Worm (Caenorhabditis elegans): ENCODE data around the gene ZC204.17.
"Not testable (repeated sequence)": the region's sequence is repeated elsewhere in the genome, so short reads cannot be mapped to it uniquely, and the experiment has no call there.

ZC204.17 gene

DNA sequence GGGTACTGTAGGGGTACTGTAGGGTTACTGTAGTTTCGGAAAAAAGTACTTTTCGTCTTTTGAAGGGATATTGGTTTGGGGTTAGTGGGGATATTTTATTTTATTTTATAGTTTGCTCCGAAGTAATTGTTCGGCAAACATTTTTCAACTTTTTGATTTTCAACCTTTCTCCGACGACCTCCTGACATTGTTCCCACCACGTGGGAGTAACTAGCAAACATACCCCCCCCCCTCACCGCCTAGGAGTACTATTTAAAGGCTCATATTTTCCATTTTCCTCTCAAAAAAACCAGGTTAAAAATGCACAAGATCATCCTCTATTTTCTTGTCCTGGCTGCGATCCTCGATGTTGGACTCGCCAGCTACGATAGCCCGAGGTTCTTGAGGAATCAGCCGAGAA, 19.9 kb upstream of the ZC204.17 start, which contains the start of gene srlf-29:
Gene srlf-29, plus strand, starts transcription at position 301 of the 400 bp plus-strand sequence.
- no peak for TF ChIP-seq dao-5 (tag; optimal IDR thresholded peaks at IDR 0.05)
- TF ChIP-seq W03F9.2 (tag; optimal IDR thresholded peaks at IDR 0.05), result no peak
- no peak for TF ChIP-seq him-1 (tag; optimal IDR thresholded peaks at IDR 0.05)

DNA sequence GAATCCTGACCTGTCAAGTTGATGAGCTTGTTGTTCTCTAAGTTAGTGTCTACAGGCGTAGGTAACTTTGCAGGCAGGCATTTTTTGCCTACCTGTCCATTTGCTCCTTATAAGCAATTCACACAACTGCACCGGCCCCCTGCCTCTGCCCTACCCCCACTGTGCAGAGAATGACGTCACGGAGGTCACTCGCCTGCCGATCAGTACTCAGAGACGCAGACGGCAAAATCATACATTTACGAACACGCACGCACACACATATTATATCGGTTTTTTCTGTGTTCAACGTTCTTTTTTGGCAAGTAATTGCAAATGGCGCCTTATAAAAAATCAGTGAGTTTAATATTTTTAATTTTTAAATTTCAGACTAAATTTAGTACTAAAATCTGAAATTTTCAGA, 17.4 kb upstream of the ZC204.17 start, which contains the start of gene duxl-1:
Gene duxl-1, plus strand, starts transcription at position 184 of the 400 bp plus-strand sequence.
- TF ChIP-seq him-1 (tag; optimal IDR thresholded peaks at IDR 0.05) (no peak), dao-5 (tag; optimal IDR thresholded peaks at IDR 0.05) (no peak), W03F9.2 (tag; optimal IDR thresholded peaks at IDR 0.05) (no peak)

DNA sequence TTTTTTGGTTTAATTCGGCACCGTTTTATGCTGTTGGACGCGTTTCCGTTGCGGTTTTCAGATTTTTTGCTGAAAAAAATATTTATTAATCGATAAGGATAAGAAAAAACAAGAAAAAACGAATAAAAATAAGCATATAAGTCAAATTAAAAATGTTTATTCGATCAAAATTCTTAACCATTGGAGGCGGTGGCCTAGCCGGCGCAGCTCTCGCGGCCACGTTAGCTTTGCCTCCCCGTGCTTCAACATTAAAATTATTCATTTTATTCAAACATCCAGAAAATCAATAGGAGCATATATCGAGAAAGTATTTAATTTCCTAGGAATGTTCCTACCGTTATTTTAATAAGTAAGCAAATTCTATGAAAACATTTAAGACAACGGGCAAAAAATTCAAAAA, 16.8 kb upstream of the ZC204.17 start, which contains the start of gene ZC204.14:
Gene ZC204.14, minus strand, starts transcription at position 69 of the 400 bp plus-strand sequence.
- no peak for TF ChIP-seq W03F9.2 (tag; optimal IDR thresholded peaks at IDR 0.05)
- TF ChIP-seq dao-5 (tag; optimal IDR thresholded peaks at IDR 0.05), result no peak
- no peak for TF ChIP-seq him-1 (tag; optimal IDR thresholded peaks at IDR 0.05)

DNA sequence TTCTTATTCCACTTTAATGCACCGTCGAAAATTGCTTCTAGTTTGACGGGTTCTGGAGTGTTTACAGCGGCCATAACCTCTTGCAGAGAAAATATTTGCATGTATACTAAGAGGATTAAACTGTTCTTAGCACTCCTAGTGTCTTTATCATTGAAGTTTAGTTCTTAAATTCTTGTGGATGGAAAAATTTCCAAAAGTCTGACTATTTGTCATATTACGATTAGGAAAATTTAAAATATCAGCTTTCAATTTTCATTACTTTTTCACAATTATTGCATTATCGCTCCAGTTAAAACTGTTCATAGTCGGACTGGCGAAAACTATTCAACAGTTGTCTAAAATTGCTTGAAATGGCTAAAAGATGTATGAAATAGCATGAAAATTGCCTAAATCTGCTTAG, 14.8 kb upstream of the ZC204.17 start, which contains the start of gene ZC204.13:
Gene ZC204.13, minus strand, starts transcription at position 101 of the 400 bp plus-strand sequence.
- TF ChIP-seq dao-5, him-1, W03F9.2 (tag; optimal IDR thresholded peaks at IDR 0.05): not testable (repeated sequence)

DNA sequence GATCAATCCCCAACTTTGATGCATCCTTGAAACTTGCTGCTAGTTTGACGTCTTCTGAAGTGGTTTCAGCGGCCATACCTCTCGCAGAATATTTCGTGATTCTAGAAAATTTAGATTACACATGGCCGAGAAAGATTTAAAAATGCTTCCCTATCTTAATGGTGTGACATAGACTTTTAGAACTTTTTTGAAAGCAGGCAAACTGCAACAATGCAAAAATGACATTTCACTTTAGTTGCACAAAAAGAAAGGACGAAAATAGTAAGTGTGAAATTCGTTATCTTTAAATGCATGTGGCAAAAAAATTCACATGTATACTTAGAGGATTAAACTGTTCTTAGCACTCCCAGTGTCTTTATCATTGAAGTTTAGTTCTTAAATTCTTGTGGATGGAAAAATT, 11.1 kb upstream of the ZC204.17 start, which contains the start of gene ZC204.12:
Gene ZC204.12, minus strand, starts transcription at position 101 of the 400 bp plus-strand sequence.
- TF ChIP-seq W03F9.2 (tag; optimal IDR thresholded peaks at IDR 0.05) (no peak), him-1 (tag; optimal IDR thresholded peaks at IDR 0.05) (no peak)

DNA sequence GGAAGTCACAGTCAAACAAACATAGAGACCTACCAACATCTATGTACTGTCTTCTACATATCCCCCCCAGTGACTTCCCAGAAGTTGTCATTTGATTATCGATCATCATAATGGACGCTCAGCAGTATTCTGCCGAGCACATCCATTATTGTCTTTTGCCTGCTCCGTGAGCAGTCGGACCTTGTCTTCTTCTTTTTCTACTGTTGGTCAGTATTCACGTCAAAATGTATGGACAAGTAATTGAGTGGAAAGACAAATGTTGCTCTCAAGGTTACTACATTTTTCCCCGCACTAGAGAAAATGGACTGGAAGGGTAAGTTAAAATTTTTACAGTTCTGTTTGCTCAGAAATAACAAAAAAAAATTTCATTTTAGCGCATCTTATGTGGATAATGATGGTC, 8.8 kb upstream of the ZC204.17 start, which contains the start of gene btb-12:
Gene btb-12, plus strand, starts transcription at position 301 of the 400 bp plus-strand sequence.
- no peak for TF ChIP-seq him-1 (tag; optimal IDR thresholded peaks at IDR 0.05)
- TF ChIP-seq W03F9.2 (tag; optimal IDR thresholded peaks at IDR 0.05), result no peak
- TF ChIP-seq dao-5 (tag; optimal IDR thresholded peaks at IDR 0.05), result no peak

DNA sequence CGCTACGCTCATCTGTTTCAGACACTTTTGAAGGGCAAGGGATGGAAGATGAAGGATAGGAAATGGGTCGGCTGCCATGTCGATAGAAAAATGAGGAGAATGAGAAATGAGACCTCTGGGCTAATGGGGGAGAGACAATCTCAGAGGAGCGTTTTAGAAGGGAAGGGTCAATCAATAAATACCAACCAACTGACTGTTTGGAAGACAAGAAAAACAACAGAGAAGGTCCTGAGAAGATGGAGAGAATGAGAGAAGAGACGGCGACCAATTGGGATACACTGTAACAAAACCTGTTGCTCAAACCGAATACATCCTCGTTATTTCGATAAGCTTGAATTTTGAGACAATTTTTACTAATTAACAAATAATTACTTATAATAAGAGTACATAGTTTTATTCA, 7.3 kb upstream of the ZC204.17 start, which contains the start of gene fbxb-15:
Gene fbxb-15, minus strand, starts transcription at position 101 of the 400 bp plus-strand sequence.
- TF ChIP-seq him-1 (tag; optimal IDR thresholded peaks at IDR 0.05), result no peak
- TF ChIP-seq W03F9.2 (tag; optimal IDR thresholded peaks at IDR 0.05), result no peak
- no peak for TF ChIP-seq dao-5 (tag; optimal IDR thresholded peaks at IDR 0.05)

DNA sequence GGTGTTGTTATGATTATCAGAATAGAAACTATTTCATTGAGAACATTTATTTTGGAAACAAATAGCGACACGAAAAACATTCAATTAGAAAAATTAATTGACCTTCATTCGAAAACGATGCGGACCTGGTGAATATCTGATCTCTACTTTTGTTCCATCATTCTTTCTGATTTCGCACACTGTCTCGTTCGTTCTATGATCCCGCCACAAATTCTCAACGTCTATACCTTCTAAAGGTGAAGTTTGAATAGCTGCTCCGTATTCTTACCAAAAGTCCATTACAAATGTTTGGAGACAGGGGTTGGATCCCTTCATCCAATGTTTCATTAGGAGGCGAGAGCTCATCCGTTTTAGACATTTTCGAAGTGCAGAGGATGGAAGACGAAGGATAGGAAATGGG, 5.7 kb upstream of the ZC204.17 start, which contains the start of gene fbxb-16:
Gene fbxb-16, minus strand, starts transcription at position 101 of the 400 bp plus-strand sequence.
- TF ChIP-seq dao-5 (tag; optimal IDR thresholded peaks at IDR 0.05), result no peak
- TF ChIP-seq W03F9.2 (tag; optimal IDR thresholded peaks at IDR 0.05), result no peak
- TF ChIP-seq him-1 (tag; optimal IDR thresholded peaks at IDR 0.05), result no peak

DNA sequence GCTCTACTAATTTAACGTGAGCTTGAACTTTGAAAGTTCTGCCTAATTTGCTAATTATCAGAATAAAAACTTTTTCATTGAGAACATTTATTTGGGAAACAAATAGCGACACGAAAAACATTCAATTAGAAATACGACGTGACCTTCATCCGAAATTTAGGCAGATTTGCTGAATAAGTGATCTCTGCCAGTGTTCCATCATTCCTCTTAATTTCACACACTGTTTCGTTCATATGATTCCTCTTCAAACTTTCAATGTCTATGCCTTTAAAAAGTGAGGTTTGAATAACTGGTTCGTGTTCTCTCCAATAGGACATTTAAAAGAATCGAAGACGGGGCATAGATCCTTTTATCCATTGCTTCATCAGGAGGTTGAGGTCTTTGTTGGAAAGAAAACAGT, 4.4 kb upstream of the ZC204.17 start, which contains the start of gene fbxb-20:
Gene fbxb-20, minus strand, starts transcription at position 101 of the 400 bp plus-strand sequence.
- TF ChIP-seq W03F9.2 (tag; optimal IDR thresholded peaks at IDR 0.05) (no peak), dao-5 (tag; optimal IDR thresholded peaks at IDR 0.05) (no peak), him-1 (tag; optimal IDR thresholded peaks at IDR 0.05) (no peak)

DNA sequence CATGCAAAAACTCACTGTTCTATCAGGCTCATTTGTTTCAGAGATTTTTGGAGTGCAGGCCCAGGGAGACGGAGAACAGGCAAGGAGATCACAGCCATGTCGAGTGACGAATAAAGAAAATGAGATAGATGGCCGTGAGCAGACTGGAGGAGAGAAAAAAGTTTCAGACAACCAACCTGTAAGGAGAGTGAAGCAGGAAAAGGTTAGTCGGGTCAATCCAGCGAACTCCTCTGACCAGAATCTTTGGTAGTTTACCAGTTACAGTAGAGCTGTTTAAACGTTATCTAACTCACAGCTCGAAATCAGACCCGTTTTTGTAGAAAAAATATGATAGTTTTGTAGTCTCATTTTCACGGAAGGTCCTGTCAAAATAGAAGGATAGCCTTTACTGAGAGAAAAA, 2.7 kb upstream of the ZC204.17 start, which contains the start of gene fbxb-21:
Gene fbxb-21, minus strand, starts transcription at position 101 of the 400 bp plus-strand sequence.
- TF ChIP-seq W03F9.2 (tag; optimal IDR thresholded peaks at IDR 0.05), result no peak
- no peak for TF ChIP-seq dao-5 (tag; optimal IDR thresholded peaks at IDR 0.05)
- no peak for TF ChIP-seq him-1 (tag; optimal IDR thresholded peaks at IDR 0.05)

DNA sequence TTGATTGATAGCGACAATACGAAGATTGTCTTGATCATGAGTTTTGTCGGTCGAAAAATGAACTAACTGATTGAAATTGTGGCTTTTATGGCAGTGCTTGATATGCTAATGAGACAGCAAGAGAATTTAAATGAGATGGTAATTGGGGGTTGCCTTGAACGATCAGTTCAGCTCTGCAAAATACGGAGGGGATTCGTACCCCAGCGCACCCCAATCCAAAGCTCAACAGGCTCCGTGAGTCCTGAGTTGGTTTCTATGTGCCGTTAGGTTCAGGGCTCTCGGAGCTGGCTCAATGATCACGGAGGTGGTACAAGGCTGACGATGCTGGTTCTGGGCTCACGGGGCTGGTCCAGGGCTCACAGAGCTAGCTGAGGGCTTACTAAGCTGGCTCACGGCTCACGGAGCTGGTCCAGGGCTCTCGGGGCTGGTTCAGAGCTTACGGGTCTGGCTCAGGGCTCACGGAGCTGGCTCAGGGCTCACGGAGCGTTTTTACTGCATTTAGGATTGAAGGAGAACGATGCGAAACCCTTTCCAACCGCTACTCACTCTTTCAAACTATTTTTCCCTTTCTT, 1.2 kb downstream of the ZC204.17 start, which contains the start of gene ZC204.6:
Gene ZC204.6, minus strand, starts transcription at position 51 of the 572 bp plus-strand sequence.
- no peak for TF ChIP-seq dao-5 (tag; optimal IDR thresholded peaks at IDR 0.05)
- TF ChIP-seq him-1 (tag; optimal IDR thresholded peaks at IDR 0.05), result no peak
- no peak for TF ChIP-seq W03F9.2 (tag; optimal IDR thresholded peaks at IDR 0.05)

DNA sequence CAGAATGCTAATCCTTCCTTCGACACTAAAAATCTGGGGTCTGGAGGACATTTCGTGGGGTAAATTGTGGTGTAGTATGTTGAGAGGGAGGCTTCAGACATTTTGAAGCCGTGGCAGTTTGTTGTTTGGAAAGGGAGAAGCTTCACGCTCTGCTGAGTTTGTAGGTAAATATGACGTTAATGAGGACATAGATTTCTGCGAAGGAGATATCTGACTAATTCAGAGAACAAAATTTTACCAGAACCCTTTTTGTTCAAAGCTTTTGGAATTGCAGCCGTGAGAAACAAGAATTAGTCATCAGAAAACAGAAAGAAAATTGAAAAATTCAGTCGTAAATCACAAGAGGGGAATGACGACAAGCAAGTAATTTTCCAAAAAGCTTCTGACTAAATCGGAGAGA, 5.6 kb downstream of the ZC204.17 start, which contains the start of gene srh-72:
Gene srh-72, minus strand, starts transcription at position 101 of the 400 bp plus-strand sequence.
- no peak for TF ChIP-seq him-1 (tag; optimal IDR thresholded peaks at IDR 0.05)
- TF ChIP-seq W03F9.2 (tag; optimal IDR thresholded peaks at IDR 0.05), result no peak
- TF ChIP-seq dao-5 (tag; optimal IDR thresholded peaks at IDR 0.05), result no peak

DNA sequence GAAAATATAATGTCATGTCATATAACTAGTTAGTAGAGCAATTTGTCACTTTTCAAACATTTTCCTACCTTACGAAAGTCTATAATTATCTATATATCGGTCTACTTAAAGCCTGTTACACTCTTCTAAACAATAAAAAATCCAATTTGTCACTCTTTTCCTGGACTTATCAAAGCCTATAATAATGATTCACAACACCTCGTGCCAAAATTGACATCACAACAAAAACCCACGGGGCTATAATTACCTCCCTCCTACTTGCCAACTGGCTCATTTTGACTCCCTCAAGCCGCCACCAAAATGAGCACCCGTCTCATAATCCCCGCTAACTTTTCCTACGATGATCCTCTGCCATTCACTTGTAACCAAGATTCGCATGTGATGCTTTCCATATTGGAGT, 9.7 kb downstream of the ZC204.17 start, which contains the start of gene srg-20:
Gene srg-20, plus strand, starts transcription at position 301 of the 400 bp plus-strand sequence.
- not testable (repeated sequence) for TF ChIP-seq W03F9.2, dao-5, him-1 (tag; optimal IDR thresholded peaks at IDR 0.05)

DNA sequence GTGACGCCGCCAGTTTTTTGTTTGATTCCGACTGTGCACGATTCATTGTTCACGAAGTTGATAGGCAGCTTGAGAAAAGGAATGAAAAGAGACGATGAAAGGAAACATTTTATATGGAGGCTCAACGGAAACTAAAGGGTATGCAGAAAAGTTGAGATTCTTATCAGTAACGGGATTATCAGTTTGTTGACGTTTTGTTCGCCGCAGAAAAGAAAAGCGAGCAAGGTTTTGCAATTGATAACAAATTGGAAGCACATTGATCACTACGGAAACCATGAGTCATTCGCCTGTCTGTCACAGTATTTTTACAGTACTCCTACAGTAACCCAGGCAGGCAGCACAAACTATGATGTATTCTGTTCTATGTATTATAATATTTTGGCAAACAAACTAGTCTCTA, 10.1 kb downstream of the ZC204.17 start:
- TF ChIP-seq W03F9.2 (tag; optimal IDR thresholded peaks at IDR 0.05) (no peak), him-1 (tag; optimal IDR thresholded peaks at IDR 0.05) (no peak), dao-5 (tag; optimal IDR thresholded peaks at IDR 0.05) (no peak)

Measured in whole organism, L4/young adult.